Worm (Caenorhabditis elegans) whole organism, mixed stage, embryonic: ENCODE results near the gene jmjd-1.2.
A peak's percentile ranks its signal among the peaks of the same experiment; 100 is the strongest.

Experiments used
- M03D4.4 ChIP-seq: sonication (generic microtip); optimal IDR thresholded peaks from 2 replicates; lab custom pipeline; 2017; ENCODE audit warnings: mild to moderate bottlenecking, missing genetic modification characterization, missing compliant biosample characterization
- bed-3 ChIP-seq: fragments of 200-800 bp; sonication (Bioruptor generic); optimal IDR thresholded peaks from 3 replicates; lab custom pipeline; 2018; ENCODE audit warnings: mild to moderate bottlenecking, missing genetic modification characterization, moderate library complexity, missing compliant biosample characterization
- ceh-39 ChIP-seq: fragments of 150-350 bp; optimal IDR thresholded peaks from 2 replicates; lab custom pipeline; 2014; ENCODE audit warnings: missing biosample characterization, missing genetic modification characterization
- ceh-43 ChIP-seq: fragments of 200-800 bp; sonication (Bioruptor generic); optimal IDR thresholded peaks from 2 replicates; lab custom pipeline; 2018; ENCODE audit warnings: mild to moderate bottlenecking, missing genetic modification characterization, moderate library complexity, missing compliant biosample characterization
- ces-1 ChIP-seq: fragments of 150-350 bp; optimal IDR thresholded peaks from 2 replicates; lab custom pipeline; 2014; ENCODE audit warnings: missing biosample characterization, missing genetic modification reagents, missing genetic modification characterization
- cnd-1 ChIP-seq: fragments of 200-800 bp; sonication (Bioruptor generic); optimal IDR thresholded peaks from 2 replicates; lab custom pipeline; 2018; ENCODE audit warnings: mild to moderate bottlenecking, missing genetic modification characterization, missing compliant biosample characterization
- drap-1 ChIP-seq: fragments of 200-800 bp; sonication (Bioruptor generic); optimal IDR thresholded peaks from 3 replicates; lab custom pipeline; 2018; ENCODE audit warnings: mild to moderate bottlenecking, missing genetic modification characterization, missing compliant biosample characterization
- elt-1 ChIP-seq: sonication (generic microtip); optimal IDR thresholded peaks from 2 replicates; lab custom pipeline; 2017; ENCODE audit warnings: missing genetic modification characterization, mild to moderate bottlenecking, missing compliant biosample characterization, antibody characterized with exemption, moderate library complexity, borderline replicate concordance; ENCODE audit not compliant: insufficient read depth
- elt-3 ChIP-seq: fragments of 150-350 bp; optimal IDR thresholded peaks from 2 replicates; lab custom pipeline; 2014; ENCODE audit warnings: missing biosample characterization, missing genetic modification characterization
- flh-1 ChIP-seq: fragments of 200-800 bp; sonication (Bioruptor generic); optimal IDR thresholded peaks from 2 replicates; lab custom pipeline; 2018; ENCODE audit warnings: mild to moderate bottlenecking, missing genetic modification characterization, moderate library complexity, missing compliant biosample characterization
- ham-2 ChIP-seq: fragments of 200-800 bp; sonication (Bioruptor generic); optimal IDR thresholded peaks from 2 replicates; lab custom pipeline; 2018; ENCODE audit warnings: mild to moderate bottlenecking, missing genetic modification characterization, missing compliant biosample characterization
- hlh-1 ChIP-seq: fragments of 150-350 bp; optimal IDR thresholded peaks from 2 replicates; lab custom pipeline; 2014; ENCODE audit warnings: missing biosample characterization, missing genetic modification reagents, missing genetic modification characterization
- lin-13 ChIP-seq: fragments of 150-350 bp; optimal IDR thresholded peaks from 2 replicates; lab custom pipeline; 2014; ENCODE audit warnings: missing biosample characterization, missing genetic modification characterization
- lin-32 ChIP-seq: fragments of 200-800 bp; sonication (Bioruptor generic); optimal IDR thresholded peaks from 2 replicates; lab custom pipeline; 2018; ENCODE audit warnings: mild to moderate bottlenecking, missing genetic modification characterization, missing compliant biosample characterization
- mls-2 ChIP-seq: sonication (generic microtip); optimal IDR thresholded peaks from 2 replicates; lab custom pipeline; 2016; ENCODE audit warnings: mild to moderate bottlenecking, missing genetic modification characterization, moderate library complexity, missing compliant biosample characterization
- nhr-237 ChIP-seq: fragments of 150-350 bp; optimal IDR thresholded peaks from 2 replicates; lab custom pipeline; 2014; ENCODE audit warnings: missing biosample characterization, missing genetic modification characterization
- nhr-28 ChIP-seq: fragments of 150-350 bp; optimal IDR thresholded peaks from 2 replicates; lab custom pipeline; 2014; ENCODE audit warnings: missing biosample characterization, missing genetic modification characterization
- nhr-76 ChIP-seq: sonication (generic microtip); optimal IDR thresholded peaks from 2 replicates; lab custom pipeline; 2017; ENCODE audit warnings: missing biosample characterization, missing genetic modification characterization
- sem-2 ChIP-seq: fragments of 200-800 bp; sonication (Bioruptor generic); optimal IDR thresholded peaks from 2 replicates; lab custom pipeline; 2018; ENCODE audit warnings: mild to moderate bottlenecking, missing genetic modification characterization, missing compliant biosample characterization
- sptf-1 ChIP-seq: sonication (generic microtip); optimal IDR thresholded peaks from 2 replicates; lab custom pipeline; 2017; ENCODE audit warnings: mild to moderate bottlenecking, missing genetic modification characterization, moderate library complexity, missing compliant biosample characterization
- unc-120 ChIP-seq: sonication (generic microtip); optimal IDR thresholded peaks from 2 replicates; lab custom pipeline; 2017; ENCODE audit warnings: missing genetic modification characterization, missing compliant biosample characterization; ENCODE audit not compliant: poor library complexity, severe bottlenecking
- unc-62 ChIP-seq: fragments of 150-350 bp; optimal IDR thresholded peaks from 2 replicates; lab custom pipeline; 2014; ENCODE audit warnings: missing biosample characterization, missing genetic modification reagents, missing genetic modification characterization
- zip-8 ChIP-seq: fragments of 150-350 bp; optimal IDR thresholded peaks from 2 replicates; lab custom pipeline; 2014; ENCODE audit warnings: missing biosample characterization, missing genetic modification characterization

The jmjd-1.2 gene

ce11 chrIV:4692463-4692862, 31.7 kb downstream of the jmjd-1.2 start, which contains the start of gene spe-51:
Gene spe-51, plus strand, starts transcription at chrIV:4692763.
- TF ChIP-seq elt-1 (tag; lab: Kevin White, UChicago), result no peak
- TF ChIP-seq sem-2 (GFP tag; lab: Kevin White, UChicago), result no peak
- no peak for TF ChIP-seq ces-1
- no peak for TF ChIP-seq nhr-237 (tag; lab: Kevin White, UChicago)
- no peak for TF ChIP-seq nhr-76 (tag; lab: Kevin White, UChicago)
- no peak for TF ChIP-seq lin-32 (GFP tag; lab: Kevin White, UChicago)

- TF ChIP-seq ceh-43 (GFP tag; lab: Kevin White, UChicago), result no peak
- TF ChIP-seq unc-62 (GFP tag; lab: Kevin White, UChicago), result no peak
- no peak for TF ChIP-seq M03D4.4 (tag; lab: Kevin White, UChicago)
- no peak for TF ChIP-seq nhr-76 (tag; lab: Kevin White, UChicago)
- TF ChIP-seq hlh-1 (tag; lab: Kevin White, UChicago), result no peak
- no peak for TF ChIP-seq nhr-28 (tag; lab: Kevin White, UChicago)
- TF ChIP-seq, all 35 proteins: peak for 0
These were observed 43.1 kb downstream of the jmjd-1.2 start, which contains the start of gene ogdh-1 for ce11 chrIV:4703911-4704310. Gene ogdh-1, minus strand, starts transcription at chrIV:4704011.

- TF ChIP-seq sptf-1 (tag; lab: Kevin White, UChicago), result peak; percentile 54
- TF ChIP-seq mls-2 (tag; lab: Kevin White, UChicago), result peak; percentile 48
- TF ChIP-seq elt-3 (tag; lab: Kevin White, UChicago), result no peak
- TF ChIP-seq nhr-28 (tag; lab: Kevin White, UChicago), result no peak
- peak; percentile 34 for TF ChIP-seq ham-2 (GFP tag; lab: Kevin White, UChicago)
- TF ChIP-seq zip-8, result no peak
- TF ChIP-seq nhr-237 (tag; lab: Kevin White, UChicago), result no peak
These were observed 44.4 kb downstream of the jmjd-1.2 start for ce11 chrIV:4705182-4705581.

- no peak for TF ChIP-seq mls-2 (tag; lab: Kevin White, UChicago)
- TF ChIP-seq unc-120 (tag; lab: Kevin White, UChicago), result no peak
- TF ChIP-seq drap-1, result no peak
- no peak for TF ChIP-seq cnd-1
- no peak for TF ChIP-seq ceh-39 (tag; lab: Kevin White, UChicago)
- no peak for TF ChIP-seq bed-3 (GFP tag; lab: Kevin White, UChicago)
- TF ChIP-seq hlh-1 (tag; lab: Kevin White, UChicago), result no peak
- TF ChIP-seq unc-62 (GFP tag; lab: Kevin White, UChicago), result no peak
- no peak for TF ChIP-seq lin-13 (tag; lab: Kevin White, UChicago)
- no peak for TF ChIP-seq sptf-1 (tag; lab: Kevin White, UChicago)
- TF ChIP-seq nhr-237 (tag; lab: Kevin White, UChicago), result no peak
- TF ChIP-seq elt-3 (tag; lab: Kevin White, UChicago), result no peak
- no peak for TF ChIP-seq elt-1 (tag; lab: Kevin White, UChicago)
- no peak for TF ChIP-seq nhr-28 (tag; lab: Kevin White, UChicago)
These were observed 45.1 kb downstream of the jmjd-1.2 start for ce11 chrIV:4705922-4706321.

- TF ChIP-seq nhr-237 (tag; lab: Kevin White, UChicago), result no peak
- no peak for TF ChIP-seq drap-1
- no peak for TF ChIP-seq zip-8
- TF ChIP-seq flh-1 (GFP tag; lab: Kevin White, UChicago), result no peak
These were observed 49.7 kb downstream of the jmjd-1.2 start, which contains the start of gene cif-1 for ce11 chrIV:4710459-4710858. Gene cif-1, minus strand, starts transcription at chrIV:4710755.

ce11 chrIV:4712376-4712775, 51.6 kb downstream of the jmjd-1.2 start, which contains the start of gene yars-2:
Gene yars-2, minus strand, starts transcription at chrIV:4712624.
- TF ChIP-seq ces-1 (peak; percentile 5), sem-2 (GFP tag; lab: Kevin White, UChicago) (no peak)
- TF ChIP-seq, all 35 proteins: peak for 1
